Worm (Caenorhabditis elegans) whole organism, dauer: ENCODE results near the gene D1044.6.

Experiments used
- unc-62 ChIP-seq: sonication (generic microtip); optimal IDR thresholded peaks from 2 replicates; lab custom pipeline; 2017; ENCODE audit warnings: missing biosample characterization, missing genetic modification reagents, missing genetic modification characterization

The D1044.6 gene

DNA sequence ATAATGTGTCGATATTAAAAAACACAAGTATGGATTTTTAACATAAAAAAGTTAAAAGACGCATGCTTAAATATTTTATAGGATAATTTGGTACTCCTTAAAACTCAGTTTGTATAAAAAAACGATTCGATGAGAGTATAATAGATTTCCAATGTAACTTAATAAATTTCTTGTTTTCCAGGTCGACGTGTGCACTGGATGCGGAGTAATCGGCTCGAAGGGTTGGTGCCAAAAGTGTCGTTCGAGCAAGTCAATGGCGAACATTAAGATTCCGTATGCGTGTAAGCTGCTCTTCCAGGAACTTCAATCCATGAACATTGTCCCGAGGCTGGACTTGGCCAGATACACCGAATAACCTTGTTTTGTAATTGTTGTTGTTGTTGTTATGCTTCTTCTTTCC, 21.3 kb upstream of the D1044.6 start:
- TF ChIP-seq unc-62 (GFP tag; lab: Kevin White, UChicago) = no peak

- no peak for TF ChIP-seq unc-62 (GFP tag; lab: Kevin White, UChicago)
Measured at ce11 chrIII:5563680-5564079, 20.7 kb upstream of the D1044.6 start.

DNA sequence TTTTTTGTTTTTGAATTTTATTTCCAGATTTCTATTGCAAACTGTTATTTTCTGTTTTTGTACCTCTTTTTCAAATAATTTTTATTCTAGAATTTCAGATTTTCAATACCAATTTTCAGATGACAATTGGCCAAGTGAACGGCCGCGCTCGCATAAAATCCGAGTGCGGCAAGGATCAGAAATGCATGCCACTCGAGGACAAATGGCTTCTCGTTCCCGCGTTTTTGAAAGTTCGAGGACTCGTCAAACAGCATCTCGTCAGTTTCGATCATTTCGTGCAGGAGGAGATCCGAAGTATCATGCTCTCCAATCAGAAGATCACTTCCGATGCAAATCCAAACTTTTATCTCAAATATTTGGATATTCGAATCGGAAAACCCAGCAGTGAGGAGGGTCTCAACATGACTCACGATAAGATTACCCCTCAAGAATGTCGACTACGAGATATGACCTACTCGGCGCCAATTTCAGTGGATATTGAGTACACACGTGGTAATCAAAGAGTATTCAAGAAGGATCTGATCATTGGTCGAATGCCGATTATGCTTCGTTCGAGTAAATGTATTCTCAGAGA, 14.4 kb upstream of the D1044.6 start, which contains the start of gene rpc-2:
Gene rpc-2, plus strand, starts transcription at position 120 of the 574 bp plus-strand sequence.
- TF ChIP-seq unc-62 (GFP tag; lab: Kevin White, UChicago) = no peak

ce11 chrIII:5554884-5555500, 12.0 kb upstream of the D1044.6 start, which contains the start of the genes nmad-1 and hach-1:
TSS of gene nmad-1 (minus strand) at chrIII:5554934.
TSS of gene hach-1 (plus strand) at chrIII:5555450.
- TF ChIP-seq unc-62 (GFP tag; lab: Kevin White, UChicago) = no peak

DNA sequence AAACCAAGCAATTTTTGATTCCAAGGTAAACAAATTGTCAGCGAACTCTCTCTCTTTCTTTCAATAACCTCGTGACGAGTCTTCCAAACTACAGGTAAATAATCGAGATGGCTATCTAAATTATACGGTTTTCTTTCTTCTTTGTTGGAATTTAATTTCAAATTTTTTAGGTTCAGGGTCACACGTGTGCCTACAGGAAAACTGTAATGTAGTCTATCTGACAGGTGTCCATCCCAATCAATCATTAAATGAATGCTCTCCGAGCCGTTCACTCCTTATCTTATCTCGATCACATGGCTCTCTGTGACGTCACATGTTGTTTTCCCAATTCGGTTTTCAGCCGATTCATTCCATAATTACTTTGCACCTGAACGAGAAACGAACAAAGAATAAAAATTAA, 10.1 kb upstream of the D1044.6 start:
- TF ChIP-seq unc-62 (GFP tag; lab: Kevin White, UChicago) = no peak

ce11 chrIII:5552072-5552667, 9.2 kb upstream of the D1044.6 start, which contains the start of gene F09F7.6:
TSS of gene F09F7.6 (minus strand) at chrIII:5552135.
- TF ChIP-seq unc-62 (GFP tag; lab: Kevin White, UChicago) = no peak

- TF ChIP-seq unc-62 (GFP tag; lab: Kevin White, UChicago) = no peak
Measured at ce11 chrIII:5550844-5551243, 7.9 kb upstream of the D1044.6 start.

DNA sequence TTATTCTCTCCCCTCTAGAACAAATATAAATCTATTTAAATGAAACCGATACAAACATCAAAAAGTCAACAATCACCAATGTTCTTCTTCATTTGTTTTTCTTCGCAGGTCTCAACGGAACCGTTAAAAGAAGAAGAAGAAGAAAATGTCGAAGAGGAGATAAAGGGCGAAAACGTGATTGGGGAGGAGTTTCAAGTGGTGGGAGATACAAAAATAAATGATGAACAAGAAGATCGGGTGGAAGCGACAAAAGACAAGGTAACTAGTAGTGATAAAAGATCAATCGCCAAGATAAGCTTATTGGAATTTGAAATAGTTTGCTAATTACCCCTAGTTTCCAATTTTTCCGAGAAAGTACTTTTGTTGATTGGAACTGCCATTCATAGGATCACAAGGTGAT, 7.2 kb upstream of the D1044.6 start:
- no peak for TF ChIP-seq unc-62 (GFP tag; lab: Kevin White, UChicago)

DNA sequence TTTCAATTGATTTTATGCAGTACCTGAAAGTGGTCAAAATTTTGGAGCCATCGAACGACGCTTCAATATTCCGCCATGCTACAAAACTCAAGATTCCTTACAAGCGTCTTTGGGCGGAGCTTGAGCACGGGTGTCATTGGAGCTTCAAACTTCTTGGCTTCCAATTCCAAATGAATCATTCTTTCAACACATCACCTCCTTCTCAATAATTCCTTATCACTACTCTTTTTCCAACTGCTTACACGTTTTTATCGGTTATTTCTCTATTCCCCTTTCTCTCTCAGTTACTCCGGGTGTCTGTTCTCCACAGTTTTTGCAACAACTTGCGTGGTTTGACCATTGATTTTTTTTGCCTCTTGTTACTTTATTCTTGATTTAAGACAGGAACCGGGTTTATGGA, 3.8 kb upstream of the D1044.6 start, which contains the start of gene F09F7.5:
Gene F09F7.5, plus strand, starts transcription at position 258 of the 400 bp plus-strand sequence.
- TF ChIP-seq unc-62 (GFP tag; lab: Kevin White, UChicago) = no peak

- no peak for TF ChIP-seq unc-62 (GFP tag; lab: Kevin White, UChicago)
Measured at ce11 chrIII:5546309-5546708, 3.3 kb upstream of the D1044.6 start.

DNA sequence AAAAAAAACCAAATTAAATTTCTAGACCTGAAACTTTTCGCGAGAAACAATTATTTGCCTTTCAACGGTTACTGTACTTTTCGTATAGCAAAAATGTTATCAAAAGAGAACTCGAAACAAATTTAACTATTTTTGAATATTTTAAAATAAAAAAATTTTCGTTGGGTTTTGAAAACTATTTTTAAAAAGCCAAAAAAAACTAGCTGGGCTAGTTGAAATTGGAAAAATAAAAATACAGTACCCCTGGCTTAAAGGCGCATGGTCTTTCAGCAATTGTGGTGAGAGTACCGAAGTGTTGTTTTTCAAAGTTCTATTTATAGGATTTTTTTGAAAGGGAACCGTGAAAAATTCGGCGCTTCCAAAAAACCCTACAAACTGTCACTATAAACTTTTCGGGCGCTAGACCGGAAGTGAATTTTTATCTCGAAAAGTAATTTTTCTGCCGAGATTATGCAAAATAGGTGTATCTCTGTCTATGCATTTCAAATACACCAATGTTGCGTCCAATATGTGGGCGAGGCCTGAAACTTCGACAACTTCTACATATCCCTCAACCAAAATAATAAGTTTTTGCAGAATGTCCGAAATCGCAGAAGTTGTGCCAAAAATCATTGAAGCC, 859 bp upstream of the D1044.6 start, which contains the start of gene D1044.1:
Gene D1044.1, plus strand, starts transcription at position 569 of the 619 bp plus-strand sequence.
- TF ChIP-seq unc-62 (GFP tag; lab: Kevin White, UChicago) = no peak

DNA sequence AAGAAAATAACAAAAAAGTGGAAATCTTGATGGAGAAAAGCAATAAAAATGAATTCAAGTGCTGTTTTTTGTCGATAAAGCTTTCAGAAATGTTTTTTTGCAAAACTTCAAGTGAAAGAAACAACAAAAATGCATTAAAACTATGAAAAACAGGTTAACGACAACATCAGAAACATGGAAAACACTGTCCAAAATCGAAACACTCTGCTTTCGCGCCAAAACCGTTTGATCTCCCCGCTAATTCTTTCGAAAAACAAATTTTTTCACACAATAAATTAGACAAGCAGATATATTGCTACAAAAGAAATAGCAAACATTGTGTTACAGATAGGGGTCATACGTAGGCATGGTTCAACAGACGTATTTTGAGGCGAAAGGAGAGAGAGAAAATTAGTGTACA, 1.2 kb downstream of the D1044.6 start:
- no peak for TF ChIP-seq unc-62 (GFP tag; lab: Kevin White, UChicago)

ce11 chrIII:5525973-5526372, 17.0 kb downstream of the D1044.6 start, which contains the start of gene dex-1:
TSS of gene dex-1 (plus strand) at chrIII:5526104.
- no peak for TF ChIP-seq unc-62 (GFP tag; lab: Kevin White, UChicago)

ce11 chrIII:5521930-5522329, 21.0 kb downstream of the D1044.6 start, which contains the start of gene D1044.4:
TSS of gene D1044.4 (minus strand) at chrIII:5522030.
- TF ChIP-seq unc-62 (GFP tag; lab: Kevin White, UChicago) = no peak

DNA sequence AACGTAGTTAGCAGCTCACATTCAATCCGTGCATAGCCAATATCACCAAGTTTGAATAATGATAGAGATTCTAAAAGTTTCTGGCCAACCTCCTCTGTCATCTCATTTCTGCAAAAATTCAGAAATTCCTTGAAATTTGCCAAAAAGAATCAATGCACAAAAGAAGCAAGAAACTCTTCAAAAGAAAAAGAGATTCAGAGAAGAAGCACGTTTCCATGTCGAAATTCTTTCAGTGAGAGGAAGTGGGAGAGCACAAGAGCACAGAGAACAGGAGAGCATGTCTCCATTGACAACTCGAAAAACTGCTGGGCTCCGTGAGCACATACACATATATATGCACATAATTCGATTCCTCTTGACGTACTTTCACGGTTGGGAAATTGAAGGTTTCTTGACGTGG, 25.6 kb downstream of the D1044.6 start, which contains the start of gene nekl-4:
Gene nekl-4, minus strand, starts transcription at position 101 of the 400 bp plus-strand sequence.
- no peak for TF ChIP-seq unc-62 (GFP tag; lab: Kevin White, UChicago)

DNA sequence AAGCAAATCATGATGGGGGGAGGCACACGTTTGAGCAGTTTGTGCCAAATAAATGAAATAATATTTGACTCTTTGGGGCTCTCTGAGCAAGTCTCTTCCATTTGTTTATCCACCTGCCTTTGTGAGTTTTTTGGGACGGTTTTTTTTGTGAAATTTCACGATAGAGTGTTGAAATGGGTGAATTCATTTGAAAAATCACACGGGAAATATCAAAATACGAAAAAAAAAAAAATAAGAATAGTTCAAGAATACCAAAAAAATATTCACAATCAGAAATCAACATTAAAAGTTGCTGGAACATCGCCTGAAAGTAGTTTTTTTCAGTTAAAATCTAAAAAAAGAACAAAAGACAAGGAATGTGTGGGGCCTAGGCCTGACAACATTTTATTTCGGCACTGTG, 30.5 kb downstream of the D1044.6 start, which contains the start of gene pqn-25:
Gene pqn-25, minus strand, starts transcription at position 101 of the 400 bp plus-strand sequence.
- no peak for TF ChIP-seq unc-62 (GFP tag; lab: Kevin White, UChicago)
